Fruit fly (Drosophila melanogaster): ENCODE data around the gene mtSSB.

The mtSSB gene

dm6 chr3R:16238016-16238710 is 33.1 kb upstream of the mtSSB start (continued):
- TF ChIP-seq salr (GFP tag; optimal IDR thresholded peaks at IDR 0.05) = peak in 1 of 2 experiments; percentile 48
- TF ChIP-seq fd59A (GFP tag; optimal IDR thresholded peaks at IDR 0.05) = peak; percentile 34
- peak; percentile 49 for TF ChIP-seq CG10631 (GFP tag; optimal IDR thresholded peaks at IDR 0.05)
- no peak for TF ChIP-seq Eip93F (GFP tag; optimal IDR thresholded peaks at IDR 0.05)
- TF ChIP-seq CG16779 (tag; optimal IDR thresholded peaks at IDR 0.05) = no peak
- no peak for TF ChIP-seq Blimp-1 (GFP tag; optimal IDR thresholded peaks at IDR 0.05)
- peak; percentile 23 for TF ChIP-seq Hr4 (GFP tag; optimal IDR thresholded peaks at IDR 0.05)
- TF ChIP-seq CG8119 (GFP tag; IDR thresholded peaks at IDR 0.05) = no peak
- TF ChIP-seq CG31627 (GFP tag; optimal IDR thresholded peaks at IDR 0.05) = peak; percentile 37
- peak; percentile 58 for TF ChIP-seq CG6808 (GFP tag; optimal IDR thresholded peaks at IDR 0.05)
- TF ChIP-seq CG8632 (GFP tag; optimal IDR thresholded peaks at IDR 0.05) = peak; percentile 40
- TF ChIP-seq cyc (GFP tag; optimal IDR thresholded peaks at IDR 0.05) = peak; percentile 24
- TF ChIP-seq CG11762 (GFP tag; optimal IDR thresholded peaks at IDR 0.05; ENCODE audit: insufficient read depth) = peak; percentile 1
- no peak for TF ChIP-seq CG15336 (GFP tag; IDR thresholded peaks at IDR 0.05)
- no peak for TF ChIP-seq CG6276 (GFP tag; optimal IDR thresholded peaks at IDR 0.05)
- no peak for TF ChIP-seq CG6854 (GFP tag; optimal IDR thresholded peaks at IDR 0.05)
- TF ChIP-seq acj6 (GFP tag; optimal IDR thresholded peaks at IDR 0.05) = peak; percentile 56
- no peak for TF ChIP-seq Hr38 (GFP tag; optimal IDR thresholded peaks at IDR 0.05)
- peak; percentile 40 for TF ChIP-seq spab (GFP tag; optimal IDR thresholded peaks at IDR 0.05)
- TF ChIP-seq Gug (GFP tag; IDR thresholded peaks at IDR 0.05) = no peak
- TF ChIP-seq net (GFP tag; optimal IDR thresholded peaks at IDR 0.05) = peak; percentile 15
- no peak for TF ChIP-seq Sox102F (GFP tag; optimal IDR thresholded peaks at IDR 0.05)
- no peak for TF ChIP-seq CG4318 (GFP tag; optimal IDR thresholded peaks at IDR 0.05)
- peak; percentile 1 for TF ChIP-seq Ets21C (GFP tag; optimal IDR thresholded peaks at IDR 0.05)
- peak; percentile 38 for TF ChIP-seq CG8319 (GFP tag; optimal IDR thresholded peaks at IDR 0.05)
- no peak for TF ChIP-seq fkh (GFP tag; optimal IDR thresholded peaks at IDR 0.05)
- peak; percentile 53 for TF ChIP-seq pdm3 (GFP tag; optimal IDR thresholded peaks at IDR 0.05)
- TF ChIP-seq eg (GFP tag; IDR thresholded peaks at IDR 0.05) = no peak
- TF ChIP-seq OdsH (GFP tag; optimal IDR thresholded peaks at IDR 0.05) = peak; percentile 47
- peak; percentile 21 for TF ChIP-seq Smox (GFP tag; optimal IDR thresholded peaks at IDR 0.05)
- peak; percentile 55 for TF ChIP-seq Sox14 (GFP tag; optimal IDR thresholded peaks at IDR 0.05)
- TF ChIP-seq vri (GFP tag; optimal IDR thresholded peaks at IDR 0.05) = peak; percentile 55
- TF ChIP-seq CG34406 (GFP tag; optimal IDR thresholded peaks at IDR 0.05) = no peak
- peak; percentile 19 for TF ChIP-seq CG3032 (tag; optimal IDR thresholded peaks at IDR 0.05)

dm6 chr3R:16236713-16237641 is 31.9 kb upstream of the mtSSB start:
- TF ChIP-seq CG3032 (tag; optimal IDR thresholded peaks at IDR 0.05) (peak; percentile 98), svp (GFP tag) (peak; percentile 92), dsx (GFP tag; optimal IDR thresholded peaks at IDR 0.05; ENCODE audit: poor library complexity, severe bottlenecking) (peak; percentile 98), Ets96B (tag; optimal IDR thresholded peaks at IDR 0.05) (peak; percentile 99), pdm3 (GFP tag; optimal IDR thresholded peaks at IDR 0.05) (peak; percentile 95), salr (GFP tag; optimal IDR thresholded peaks at IDR 0.05) (peak; percentile 91 to 98), CG6792 (GFP tag; optimal IDR thresholded peaks at IDR 0.05) (peak; percentile 98), CG10669 (GFP tag; optimal IDR thresholded peaks at IDR 0.05) (peak; percentile 97), Gug (GFP tag; IDR thresholded peaks at IDR 0.05) (no peak), OdsH (GFP tag; optimal IDR thresholded peaks at IDR 0.05) (peak; percentile 97), CG6808 (GFP tag; optimal IDR thresholded peaks at IDR 0.05) (peak; percentile 96), fd59A (GFP tag; optimal IDR thresholded peaks at IDR 0.05) (peak; percentile 95), net (GFP tag; optimal IDR thresholded peaks at IDR 0.05) (peak; percentile 96), CG15336 (GFP tag; IDR thresholded peaks at IDR 0.05) (no peak), esn (GFP tag; optimal IDR thresholded peaks at IDR 0.05) (peak; percentile 97), fd85E (GFP tag; optimal IDR thresholded peaks at IDR 0.05) (peak; percentile 94), CG7368 (GFP tag; optimal IDR thresholded peaks at IDR 0.05) (peak; percentile 96), Eip75B (GFP tag; optimal IDR thresholded peaks at IDR 0.05) (peak; percentile 81), Sox14 (GFP tag; optimal IDR thresholded peaks at IDR 0.05) (peak; percentile 93), Blimp-1 (GFP tag; optimal IDR thresholded peaks at IDR 0.05) (peak; percentile 93), CG11902 (GFP tag; optimal IDR thresholded peaks at IDR 0.05) (peak; percentile 97), achi (GFP tag; optimal IDR thresholded peaks at IDR 0.05) (peak; percentile 97), CG6854 (GFP tag; optimal IDR thresholded peaks at IDR 0.05) (peak; percentile 86), Eip93F (GFP tag; optimal IDR thresholded peaks at IDR 0.05) (peak; percentile 98), CG8119 (GFP tag; IDR thresholded peaks at IDR 0.05) (no peak), cyc (GFP tag; optimal IDR thresholded peaks at IDR 0.05) (peak; percentile 95)
